Fruit fly (Drosophila melanogaster): ENCODE results near the gene comm3.
A peak's percentile ranks its signal among the peaks of the same experiment; 100 is the strongest.

Gene comm3

DNA sequence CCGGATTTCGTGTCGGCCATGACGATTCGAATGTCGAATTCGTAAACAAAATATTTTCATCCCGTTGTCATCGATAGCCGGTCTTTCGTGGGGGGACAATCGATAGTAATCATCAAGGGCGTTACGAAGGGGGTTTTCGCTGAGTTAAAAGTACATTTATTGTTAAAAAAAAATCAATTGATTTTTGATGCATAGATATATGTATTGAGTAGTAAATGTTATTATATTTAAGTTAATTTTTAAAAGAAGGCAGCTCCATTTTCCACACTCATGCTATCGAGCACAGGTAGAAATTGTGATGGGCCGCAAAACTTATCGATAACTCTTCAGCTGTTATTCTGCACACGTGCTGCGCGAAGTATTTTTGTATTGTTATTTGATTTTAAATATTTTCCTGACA is 67.1 kb downstream of the comm3 start, which contains the start of the genes mrn and CG12301 (continued):
- TF ChIP-seq CG12769 (tag; optimal IDR thresholded peaks at IDR 0.05) (no peak), pros (GFP tag; optimal IDR thresholded peaks at IDR 0.05) (no peak), Hsf (GFP tag; optimal IDR thresholded peaks at IDR 0.05) (peak; percentile 82), CG4404 (GFP tag; IDR thresholded peaks at IDR 0.05) (peak; percentile 90), ro (GFP tag; IDR thresholded peaks at IDR 0.05) (no peak; the same call in 1 of the 2 replicates), hkb (optimal IDR thresholded peaks at IDR 0.05) (no peak), hkb (GFP tag; IDR thresholded peaks at IDR 0.05) (peak; percentile 58), Ets65A (GFP tag) (peak; percentile 93), Myb (GFP tag; optimal IDR thresholded peaks at IDR 0.05) (peak; percentile 53), tio (GFP tag; optimal IDR thresholded peaks at IDR 0.05) (no peak), CG13424 (tag; optimal IDR thresholded peaks at IDR 0.05) (peak; percentile 72), gcm (GFP tag; optimal IDR thresholded peaks at IDR 0.05) (no peak), jumu (GFP tag; optimal IDR thresholded peaks at IDR 0.05) (peak; percentile 44), dan (GFP tag; IDR thresholded peaks at IDR 0.05) (peak; percentile 51; the same call in 1 of the 2 replicates), NC2β (GFP tag; optimal IDR thresholded peaks at IDR 0.05) (peak; percentile 33), sr (GFP tag; IDR thresholded peaks at IDR 0.05) (no peak), twi (tag; optimal IDR thresholded peaks at IDR 0.05) (no peak), CG32772 (GFP tag; IDR thresholded peaks at IDR 0.05) (peak; percentile 97), croc (GFP tag; conservative IDR thresholded peaks at IDR 0.05) (peak; percentile 76), CG31388 (GFP tag; optimal IDR thresholded peaks at IDR 0.05) (peak; percentile 19), HLH54F (GFP tag; optimal IDR thresholded peaks at IDR 0.05) (peak; percentile 81), jigr1 (GFP tag; IDR thresholded peaks at IDR 0.05) (peak; percentile 73; the same call in 2 of the 3 replicates), CG14860 (GFP tag; IDR thresholded peaks at IDR 0.05; ENCODE audit: partially characterized antibody) (peak; percentile 95), CG4282 (GFP tag; optimal IDR thresholded peaks at IDR 0.05) (no peak), h (optimal IDR thresholded peaks at IDR 0.05) (no peak), CG7372 (GFP tag; IDR thresholded peaks at IDR 0.05) (peak; percentile 91), CG13287 (GFP tag; IDR thresholded peaks at IDR 0.05; ENCODE audit: partially characterized antibody) (peak; percentile 97), CG4730 (GFP tag; IDR thresholded peaks at IDR 0.05) (peak; percentile 88), Sin3A (optimal IDR thresholded peaks at IDR 0.05) (peak; percentile 92), Atf6 (GFP tag; IDR thresholded peaks at IDR 0.05) (peak; percentile 81), CG32767 (GFP tag; IDR thresholded peaks at IDR 0.05) (no peak; the same call in 1 of the 2 replicates), ken (GFP tag; IDR thresholded peaks at IDR 0.05) (peak; percentile 77; the same call in 2 of the 3 replicates), Lhr (GFP tag; optimal IDR thresholded peaks at IDR 0.05) (no peak), Taf1 (GFP tag; IDR thresholded peaks at IDR 0.05) (peak; percentile 84), CHES-1-like (GFP tag; optimal IDR thresholded peaks at IDR 0.05) (peak; percentile 59), Hey (tag; optimal IDR thresholded peaks at IDR 0.05) (no peak), pfk (GFP tag; optimal IDR thresholded peaks at IDR 0.05) (no peak), HmgZ (tag; optimal IDR thresholded peaks at IDR 0.05) (peak; percentile 77), CG10654 (GFP tag; optimal IDR thresholded peaks at IDR 0.05) (peak; percentile 72), CG17802 (tag; optimal IDR thresholded peaks at IDR 0.05) (peak; percentile 51), Spps (tag; optimal IDR thresholded peaks at IDR 0.05) (peak; percentile 41), corto (GFP tag; optimal IDR thresholded peaks at IDR 0.05) (no peak), CG11723 (GFP tag; optimal IDR thresholded peaks at IDR 0.05) (no peak), CG10959 (GFP tag; IDR thresholded peaks at IDR 0.05) (no peak), row (GFP tag; IDR thresholded peaks at IDR 0.05) (peak; percentile 96), CG2202 (tag; optimal IDR thresholded peaks at IDR 0.05) (peak; percentile 8), crol (GFP tag; IDR thresholded peaks at IDR 0.05) (no peak), CG14710 (tag; optimal IDR thresholded peaks at IDR 0.05) (peak; percentile 76), CG3281 (GFP tag; optimal IDR thresholded peaks at IDR 0.05) (peak; percentile 83), Hmr (GFP tag; optimal IDR thresholded peaks at IDR 0.05) (no peak), nerfin-1 (tag; optimal IDR thresholded peaks at IDR 0.05) (peak; percentile 60), lab (GFP tag; optimal IDR thresholded peaks at IDR 0.05) (no peak), dpn (GFP tag; optimal IDR thresholded peaks at IDR 0.05) (peak; percentile 71 to 82)
